Worm (Caenorhabditis elegans) whole organism, L1 larva: ENCODE measurements around the gene F41G3.19.

Experiments used
- C16A3.4 ChIP-seq: fragments of 150-350 bp; optimal IDR thresholded peaks from 2 replicates; lab custom pipeline; 2014; ENCODE audit warnings: missing biosample characterization, missing genetic modification characterization
- F16B12.6 ChIP-seq: fragments of 150-350 bp; optimal IDR thresholded peaks from 2 replicates; lab custom pipeline; 2014; ENCODE audit warnings: missing biosample characterization, missing genetic modification characterization
- Y116A8C.19 ChIP-seq: sonication (generic microtip); optimal IDR thresholded peaks from 2 replicates; lab custom pipeline; 2016; ENCODE audit warnings: missing compliant biosample characterization, missing genetic modification characterization, borderline replicate concordance
- alr-1 ChIP-seq: fragments of 200-800 bp; sonication (Bioruptor generic); optimal IDR thresholded peaks from 2 replicates; lab custom pipeline; 2018; ENCODE audit warnings: borderline replicate concordance, mild to moderate bottlenecking, missing genetic modification characterization, missing compliant biosample characterization
- ama-1 ChIP-seq: fragments of 150-350 bp; optimal IDR thresholded peaks from 2 replicates; lab custom pipeline; 2014
- blmp-1 ChIP-seq: fragments of 150-350 bp; optimal IDR thresholded peaks from 2 replicates; lab custom pipeline; 2014; ENCODE audit warnings: missing biosample characterization, missing genetic modification characterization
- ceh-8 ChIP-seq: fragments of 200-800 bp; sonication (Bioruptor generic); optimal IDR thresholded peaks from 2 replicates; lab custom pipeline; 2018; ENCODE audit warnings: mild to moderate bottlenecking, missing genetic modification characterization, moderate library complexity, missing compliant biosample characterization
- ceh-82 ChIP-seq, 3 experiments: fragments of 150-350 bp in 1 of 3; sonication (generic microtip) in 2 of 3; optimal IDR thresholded peaks; 2 replicates each; lab custom pipeline; 2014 to 2017; ENCODE audit warnings: missing biosample characterization in 3 of 3, missing genetic modification characterization in 3 of 3
- ceh-90 ChIP-seq: sonication (generic microtip); optimal IDR thresholded peaks from 2 replicates; lab custom pipeline; 2016; ENCODE audit warnings: missing genetic modification characterization, missing compliant biosample characterization
- dpl-1 ChIP-seq, 3 experiments: fragments of 150-350 bp in 2 of 3; sonication (generic microtip) in 1 of 3; optimal IDR thresholded peaks; 2 replicates each; lab custom pipeline; 2014 to 2017; ENCODE audit warnings: missing biosample characterization in 3 of 3, missing genetic modification characterization in 3 of 3, missing genetic modification reagents in 3 of 3
- dsc-1 ChIP-seq: sonication (generic microtip); optimal IDR thresholded peaks from 2 replicates; lab custom pipeline; 2016; ENCODE audit warnings: mild to moderate bottlenecking, missing genetic modification characterization, missing compliant biosample characterization
- efl-3 ChIP-seq: fragments of 200-800 bp; sonication (Bioruptor generic); optimal IDR thresholded peaks from 2 replicates; lab custom pipeline; 2018; ENCODE audit warnings: mild to moderate bottlenecking, missing genetic modification characterization, missing compliant biosample characterization
- egl-13 ChIP-seq: sonication (generic microtip); optimal IDR thresholded peaks from 2 replicates; lab custom pipeline; 2016; ENCODE audit warnings: missing genotype, missing genetic modification reagents, missing genetic modification characterization, missing compliant biosample characterization
- egl-27 ChIP-seq, 2 experiments: fragments of 150-350 bp in 1 of 2; sonication (generic microtip); optimal IDR thresholded peaks; 3 replicates each; lab custom pipeline; 2017 to 2018; ENCODE audit warnings: missing biosample characterization in 2 of 2, missing genetic modification characterization in 2 of 2, missing genetic modification reagents in 2 of 2
- elt-3 ChIP-seq, 6 experiments: fragments of 150-350 bp in 1 of 6; sonication (generic microtip); optimal IDR thresholded peaks; 2 replicates each; lab custom pipeline; 2017 to 2018; ENCODE audit warnings: missing biosample characterization in 6 of 6, missing genetic modification characterization in 6 of 6, inconsistent platforms in 1 of 6
- fkh-10 ChIP-seq: sonication (generic microtip); optimal IDR thresholded peaks from 2 replicates; lab custom pipeline; 2017; ENCODE audit warnings: missing biosample characterization, missing genetic modification reagents, missing genetic modification characterization
- fos-1 ChIP-seq: fragments of 150-350 bp; optimal IDR thresholded peaks from 2 replicates; lab custom pipeline; 2014; ENCODE audit warnings: missing biosample characterization, missing genetic modification characterization
- grh-1 ChIP-seq: fragments of 200-800 bp; sonication (Bioruptor generic); IDR thresholded peaks from 2 replicates; pipeline ENCODE4 v1.3.6; 2022; ENCODE audit warnings: missing genetic modification reagents, missing genetic modification characterization, missing compliant biosample characterization
- hlh-17 ChIP-seq: fragments of 200-800 bp; sonication (Bioruptor generic); optimal IDR thresholded peaks from 2 replicates; lab custom pipeline; 2018; ENCODE audit warnings: missing genetic modification characterization, mild to moderate bottlenecking, missing compliant biosample characterization, moderate library complexity, borderline replicate concordance
- irx-1 ChIP-seq: sonication (generic microtip); optimal IDR thresholded peaks from 2 replicates; lab custom pipeline; 2016; ENCODE audit warnings: missing genetic modification characterization, missing compliant biosample characterization
- isw-1 ChIP-seq: fragments of 200-800 bp; sonication (Bioruptor generic); IDR thresholded peaks from 2 replicates; pipeline ENCODE4 v1.3.6; 2022; ENCODE audit warnings: missing genetic modification characterization, missing compliant biosample characterization
- jun-1 ChIP-seq: fragments of 150-350 bp; optimal IDR thresholded peaks from 2 replicates; lab custom pipeline; 2014; ENCODE audit warnings: missing biosample characterization, missing genetic modification reagents, missing genetic modification characterization
- lin-14 ChIP-seq: fragments of 200-800 bp; sonication (Bioruptor generic); optimal IDR thresholded peaks from 2 replicates; lab custom pipeline; 2018; ENCODE audit warnings: mild to moderate bottlenecking, missing genetic modification characterization, moderate library complexity, missing compliant biosample characterization
- lin-39 ChIP-seq: fragments of 150-350 bp; optimal IDR thresholded peaks from 2 replicates; lab custom pipeline; 2014; ENCODE audit warnings: missing biosample characterization, missing genetic modification reagents, missing genetic modification characterization
- lir-3 ChIP-seq: sonication (generic microtip); optimal IDR thresholded peaks from 2 replicates; lab custom pipeline; 2016; ENCODE audit warnings: mild to moderate bottlenecking, missing genetic modification characterization, moderate library complexity, missing compliant biosample characterization; ENCODE audit not compliant: poor library complexity
- mab-9 ChIP-seq: fragments of 200-800 bp; sonication (Bioruptor generic); IDR thresholded peaks from 2 replicates; pipeline ENCODE4 v1.3.6; 2022; ENCODE audit warnings: missing genetic modification reagents, missing genetic modification characterization, missing compliant biosample characterization
- mdl-1 ChIP-seq, 2 experiments: fragments of 150-350 bp; optimal IDR thresholded peaks; 2 replicates each; lab custom pipeline; 2014 to 2017; ENCODE audit warnings: missing biosample characterization in 2 of 2, missing genetic modification characterization in 2 of 2, inconsistent platforms in 1 of 2
- mef-2 ChIP-seq: fragments of 150-350 bp; optimal IDR thresholded peaks from 2 replicates; lab custom pipeline; 2014; ENCODE audit warnings: missing biosample characterization, missing genetic modification characterization
- nhr-11 ChIP-seq: fragments of 150-350 bp; optimal IDR thresholded peaks from 2 replicates; lab custom pipeline; 2014; ENCODE audit warnings: missing biosample characterization, missing genetic modification characterization
- nhr-12 ChIP-seq: sonication (generic microtip); optimal IDR thresholded peaks from 2 replicates; lab custom pipeline; 2017; ENCODE audit warnings: missing biosample characterization, missing genetic modification characterization
- nhr-19 ChIP-seq: fragments of 200-800 bp; sonication (Bioruptor generic); conservative IDR thresholded peaks from 2 replicates; pipeline ENCODE4 v1.3.6; 2022; ENCODE audit warnings: missing genetic modification characterization, missing compliant biosample characterization
- nhr-20 ChIP-seq: sonication (generic microtip); optimal IDR thresholded peaks from 2 replicates; lab custom pipeline; 2016; ENCODE audit warnings: mild to moderate bottlenecking, missing genetic modification characterization, missing compliant biosample characterization
- nhr-237 ChIP-seq: fragments of 150-350 bp; optimal IDR thresholded peaks from 2 replicates; lab custom pipeline; 2014; ENCODE audit warnings: missing biosample characterization, missing genetic modification characterization
- nhr-90 ChIP-seq: sonication (generic microtip); optimal IDR thresholded peaks from 2 replicates; lab custom pipeline; 2016; ENCODE audit warnings: mild to moderate bottlenecking, missing genetic modification characterization, missing compliant biosample characterization; ENCODE audit not compliant: poor library complexity
- pag-3 ChIP-seq: sonication (generic microtip); optimal IDR thresholded peaks from 2 replicates; lab custom pipeline; 2017; ENCODE audit warnings: missing genetic modification characterization, mild to moderate bottlenecking, missing compliant biosample characterization, antibody characterized with exemption, borderline replicate concordance; ENCODE audit not compliant: insufficient read depth
- rnt-1 ChIP-seq: sonication (generic microtip); optimal IDR thresholded peaks from 2 replicates; lab custom pipeline; 2016; ENCODE audit warnings: mild to moderate bottlenecking, missing genetic modification characterization, moderate library complexity, missing compliant biosample characterization
- skn-1 ChIP-seq: fragments of 150-350 bp; optimal IDR thresholded peaks from 2 replicates; lab custom pipeline; 2014; ENCODE audit warnings: missing biosample characterization, missing genetic modification characterization
- snpc-4 ChIP-seq: fragments of 150-350 bp; optimal IDR thresholded peaks from 2 replicates; lab custom pipeline; 2014; ENCODE audit warnings: missing biosample characterization, missing genetic modification characterization
- snu-23 ChIP-seq: sonication (generic microtip); optimal IDR thresholded peaks from 2 replicates; lab custom pipeline; 2016; ENCODE audit warnings: missing genetic modification characterization, missing compliant biosample characterization
- sptf-1 ChIP-seq: fragments of 150-350 bp; optimal IDR thresholded peaks from 2 replicates; lab custom pipeline; 2014; ENCODE audit warnings: missing biosample characterization, missing genetic modification characterization
- sup-37 ChIP-seq: fragments of 200-800 bp; sonication (Bioruptor generic); optimal IDR thresholded peaks from 2 replicates; lab custom pipeline; 2018; ENCODE audit warnings: mild to moderate bottlenecking, missing genetic modification characterization, missing compliant biosample characterization
- tbx-2 ChIP-seq: sonication (generic microtip); optimal IDR thresholded peaks from 2 replicates; lab custom pipeline; 2016; ENCODE audit warnings: missing genetic modification characterization, missing compliant biosample characterization
- unc-130 ChIP-seq: fragments of 150-350 bp; optimal IDR thresholded peaks from 2 replicates; lab custom pipeline; 2017; ENCODE audit warnings: missing biosample characterization, missing genetic modification characterization, inconsistent platforms
- unc-30 ChIP-seq: sonication (generic microtip); optimal IDR thresholded peaks from 2 replicates; lab custom pipeline; 2017; ENCODE audit warnings: missing biosample characterization, missing genetic modification characterization
- unc-62 ChIP-seq: fragments of 150-350 bp; optimal IDR thresholded peaks from 2 replicates; lab custom pipeline; 2014; ENCODE audit warnings: missing biosample characterization, missing genetic modification reagents, missing genetic modification characterization
- unc-86 ChIP-seq: sonication (generic microtip); optimal IDR thresholded peaks from 2 replicates; lab custom pipeline; 2016; ENCODE audit warnings: missing genetic modification characterization, missing compliant biosample characterization
- unc-98 ChIP-seq: fragments of 200-800 bp; sonication (Bioruptor generic); IDR thresholded peaks from 2 replicates; pipeline ENCODE4 v1.3.6; 2022; ENCODE audit warnings: missing genetic modification characterization, missing compliant biosample characterization
- xbp-1 ChIP-seq: sonication (generic microtip); optimal IDR thresholded peaks from 2 replicates; lab custom pipeline; 2016; ENCODE audit warnings: missing genetic modification characterization, missing compliant biosample characterization
- zag-1 ChIP-seq: fragments of 150-350 bp; optimal IDR thresholded peaks from 2 replicates; lab custom pipeline; 2014; ENCODE audit warnings: missing biosample characterization, missing genetic modification characterization
- zip-4 ChIP-seq: fragments of 200-800 bp; sonication (Bioruptor generic); optimal IDR thresholded peaks from 2 replicates; lab custom pipeline; 2018; ENCODE audit warnings: mild to moderate bottlenecking, missing genetic modification characterization, moderate library complexity, missing compliant biosample characterization
- ztf-11 ChIP-seq, 2 experiments: sonication (generic microtip); optimal IDR thresholded peaks; 2 replicates each; lab custom pipeline; 2016 to 2017; ENCODE audit warnings: missing genetic modification characterization in 2 of 2, missing biosample characterization in 1 of 2, missing compliant biosample characterization in 1 of 2
- ztf-4 ChIP-seq: fragments of 150-350 bp; optimal IDR thresholded peaks from 2 replicates; lab custom pipeline; 2014; ENCODE audit warnings: missing biosample characterization, missing genetic modification characterization

Gene F41G3.19

ce11 chrII:6800104-6800711 is 48.3 kb upstream of the F41G3.19 start, which contains the start of gene F31E8.4 (continued):
- TF ChIP-seq egl-13 (no peak), elt-3 (tag; optimal IDR thresholded peaks at IDR 0.05; lab: Kevin White, UChicago) (peak in 1 of 6 experiments; percentile 52), nhr-11 (tag; lab: Kevin White, UChicago) (no peak), C16A3.4 (tag; lab: Kevin White, UChicago) (no peak), Y116A8C.19 (no peak), rnt-1 (tag; lab: Kevin White, UChicago) (peak; percentile 14), unc-98 (no peak), alr-1 (tag; lab: Kevin White, UChicago) (no peak), lir-3 (tag; lab: Kevin White, UChicago) (no peak), unc-86 (no peak), mab-9 (GFP tag; lab: Robert Waterston, UW) (no peak), ceh-82 (tag; optimal IDR thresholded peaks at IDR 0.05; lab: Kevin White, UChicago) (no peak), isw-1 (no peak), ztf-4 (tag; lab: Kevin White, UChicago) (no peak), lin-14 (GFP tag; lab: Kevin White, UChicago) (peak; percentile 81), unc-130 (tag; lab: Kevin White, UChicago) (no peak), egl-27 (tag; optimal IDR thresholded peaks at IDR 0.05; lab: Kevin White, UChicago) (no peak), lin-39 (no peak), unc-62 (GFP tag; lab: Kevin White, UChicago) (no peak), ama-1 (no peak), nhr-19 (GFP tag; lab: Robert Waterston, UW) (no peak), snu-23 (GFP tag; lab: Kevin White, UChicago) (peak; percentile 38), xbp-1 (tag; lab: Kevin White, UChicago) (no peak), sptf-1 (no peak), tbx-2 (no peak), ceh-90 (tag; lab: Kevin White, UChicago) (no peak), irx-1 (tag; lab: Kevin White, UChicago) (no peak), skn-1 (tag; lab: Kevin White, UChicago) (no peak), sup-37 (no peak), efl-3 (GFP tag; lab: Kevin White, UChicago) (no peak), nhr-90 (tag; lab: Kevin White, UChicago) (peak; percentile 0), fos-1 (tag; lab: Kevin White, UChicago) (no peak), ztf-11 (tag; optimal IDR thresholded peaks at IDR 0.05; lab: Kevin White, UChicago) (no peak), dpl-1 (GFP tag; optimal IDR thresholded peaks at IDR 0.05; lab: Kevin White, UChicago) (no peak), F16B12.6 (tag; lab: Kevin White, UChicago) (no peak), unc-30 (tag; lab: Kevin White, UChicago) (no peak), mef-2 (tag; lab: Kevin White, UChicago) (no peak), zip-4 (no peak), dsc-1 (tag; lab: Kevin White, UChicago) (no peak), fkh-10 (GFP tag; lab: Kevin White, UChicago) (no peak), nhr-12 (tag; lab: Kevin White, UChicago) (no peak), nhr-237 (tag; lab: Kevin White, UChicago) (no peak), mdl-1 (tag; optimal IDR thresholded peaks at IDR 0.05; lab: Kevin White, UChicago) (peak in 1 of 2 experiments; percentile 24), nhr-20 (tag; lab: Kevin White, UChicago) (peak; percentile 47), snpc-4 (tag; lab: Kevin White, UChicago) (no peak), hlh-17 (GFP tag; lab: Kevin White, UChicago) (no peak), ceh-8 (GFP tag; lab: Kevin White, UChicago) (no peak), pag-3 (tag; lab: Kevin White, UChicago) (no peak), jun-1 (tag; lab: Kevin White, UChicago) (no peak), grh-1 (GFP tag; lab: Robert Waterston, UW) (no peak), blmp-1 (tag; lab: Kevin White, UChicago) (peak; percentile 67), zag-1 (no peak)
